Fruit fly (Drosophila melanogaster): Measurements from ENCODE around the gene CG17271.

The CG17271 gene

DNA sequence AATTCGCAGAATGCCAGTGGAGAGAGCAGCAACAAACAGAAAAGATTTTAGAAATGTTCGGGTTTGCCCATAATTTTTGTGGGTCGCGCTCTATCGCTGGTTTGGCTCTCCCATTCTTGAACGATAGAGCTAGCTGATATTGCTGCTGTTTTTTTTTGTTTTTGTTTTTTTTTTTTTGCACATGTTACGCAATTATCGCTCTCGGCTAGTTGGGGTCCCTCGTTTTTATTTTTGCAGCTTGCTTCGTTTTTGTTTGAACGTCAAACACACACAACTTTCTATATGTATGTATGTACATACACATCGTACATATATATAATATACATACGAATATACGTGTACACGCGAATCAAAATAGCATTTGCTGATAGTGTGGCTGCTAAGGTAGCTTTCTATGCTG is 31.2 kb downstream of the CG17271 start:
- no peak for TF ChIP-seq CTCF (optimal IDR thresholded peaks at IDR 0.05)
- no peak for TF ChIP-seq CG8478 (optimal IDR thresholded peaks at IDR 0.05)

DNA sequence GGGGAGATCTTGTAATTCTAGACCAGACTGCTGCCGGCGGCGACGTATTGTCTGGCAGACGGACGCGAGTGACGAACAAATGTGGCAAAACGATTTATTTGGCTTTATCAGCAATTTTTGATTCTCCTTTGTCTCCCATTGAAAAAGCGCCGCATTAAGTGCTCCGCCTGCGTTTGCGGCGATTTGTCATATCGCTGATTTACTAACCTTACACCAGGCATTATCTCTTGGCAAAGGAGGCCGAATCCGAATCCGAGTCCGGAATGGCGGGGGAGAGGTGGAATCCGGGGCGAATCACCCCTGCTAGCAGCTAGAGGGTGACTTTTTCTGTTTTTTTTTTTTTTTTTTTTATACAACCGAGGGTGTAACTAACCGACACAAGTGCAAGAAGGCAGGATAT is 33.1 kb downstream of the CG17271 start:
- TF ChIP-seq CTCF (optimal IDR thresholded peaks at IDR 0.05) = no peak
- TF ChIP-seq CG8478 (optimal IDR thresholded peaks at IDR 0.05) = no peak

DNA sequence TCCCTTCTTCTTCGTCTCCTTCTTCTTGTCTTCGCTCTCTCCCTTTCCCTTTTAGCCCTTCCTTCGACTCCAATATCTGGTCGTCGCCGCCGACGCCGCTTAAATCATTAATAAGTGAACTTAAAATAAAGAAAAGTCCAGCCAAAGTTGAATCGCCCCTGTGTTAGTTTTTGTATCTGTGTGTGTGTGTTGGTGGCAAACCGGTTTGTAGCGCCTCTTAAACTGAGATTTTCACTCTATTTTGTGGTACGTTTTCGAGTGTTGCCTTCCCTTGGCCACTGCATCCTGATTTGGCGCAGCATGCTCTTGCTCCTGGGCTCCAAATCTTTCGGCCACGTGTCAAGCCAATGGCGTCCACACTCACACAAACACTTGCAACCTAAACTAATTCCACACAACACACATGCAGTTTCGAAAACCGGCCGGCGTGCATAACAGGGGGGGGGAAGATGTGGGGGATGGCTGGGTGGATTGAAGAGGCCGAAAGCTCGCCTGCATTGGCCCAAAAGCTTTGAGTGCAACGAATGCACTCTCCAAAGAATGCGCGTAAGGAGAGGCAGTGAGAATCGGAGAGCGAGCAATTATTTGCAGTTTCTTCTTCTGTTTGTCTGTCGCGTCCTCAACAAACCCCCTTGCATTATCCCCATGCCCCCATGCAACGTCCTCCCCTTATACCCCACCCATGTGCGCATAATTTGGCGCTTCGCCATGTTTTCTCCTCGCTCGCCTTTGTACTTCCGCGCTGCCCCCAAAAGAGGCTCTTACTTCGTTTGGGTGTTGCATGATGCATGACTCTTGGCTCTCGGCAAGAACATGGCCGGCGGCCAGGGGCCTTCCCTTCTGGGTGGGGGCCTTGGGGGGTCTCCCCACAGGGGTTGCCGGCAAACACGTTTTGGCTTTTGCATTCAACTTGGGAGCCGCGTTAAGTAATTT is 36.9 kb downstream of the CG17271 start:
- TF ChIP-seq CG8478 (optimal IDR thresholded peaks at IDR 0.05) (no peak), CTCF (optimal IDR thresholded peaks at IDR 0.05) (no peak)

DNA sequence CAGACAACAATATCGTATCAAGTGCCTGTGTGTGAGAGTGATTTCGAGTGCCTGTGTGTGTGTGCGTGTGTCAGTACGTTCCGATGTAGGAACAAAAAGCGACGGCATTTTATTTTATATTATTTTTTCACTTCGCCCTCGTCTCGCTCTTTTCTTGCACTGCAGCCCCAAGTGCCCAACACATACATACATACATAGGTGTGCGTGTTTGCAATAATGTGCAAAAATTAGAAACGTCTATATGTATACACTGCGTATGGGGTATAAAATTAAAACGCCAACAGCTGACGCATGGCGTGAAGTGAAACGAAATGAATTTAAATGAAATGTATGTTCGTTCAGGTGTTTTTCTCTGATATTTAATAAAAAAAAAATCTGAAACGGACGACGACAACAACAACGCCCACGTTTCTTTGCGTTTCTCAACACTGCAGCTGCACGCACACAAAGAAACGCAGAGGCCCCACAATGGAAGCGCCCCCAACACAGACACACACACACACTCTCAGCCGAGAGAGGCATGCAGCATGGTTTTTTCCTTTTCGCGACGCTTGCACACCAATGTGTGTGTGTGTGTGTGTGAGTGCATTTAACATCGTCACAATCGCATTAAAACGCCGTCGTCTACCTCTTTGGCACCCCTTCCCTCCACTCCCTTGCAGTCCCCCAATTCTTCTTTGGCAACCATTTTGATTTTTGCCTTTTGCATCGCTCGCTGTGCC is 37.8 kb downstream of the CG17271 start:
- TF ChIP-seq CG8478 (optimal IDR thresholded peaks at IDR 0.05) = no peak
- TF ChIP-seq CTCF (optimal IDR thresholded peaks at IDR 0.05) = no peak

DNA sequence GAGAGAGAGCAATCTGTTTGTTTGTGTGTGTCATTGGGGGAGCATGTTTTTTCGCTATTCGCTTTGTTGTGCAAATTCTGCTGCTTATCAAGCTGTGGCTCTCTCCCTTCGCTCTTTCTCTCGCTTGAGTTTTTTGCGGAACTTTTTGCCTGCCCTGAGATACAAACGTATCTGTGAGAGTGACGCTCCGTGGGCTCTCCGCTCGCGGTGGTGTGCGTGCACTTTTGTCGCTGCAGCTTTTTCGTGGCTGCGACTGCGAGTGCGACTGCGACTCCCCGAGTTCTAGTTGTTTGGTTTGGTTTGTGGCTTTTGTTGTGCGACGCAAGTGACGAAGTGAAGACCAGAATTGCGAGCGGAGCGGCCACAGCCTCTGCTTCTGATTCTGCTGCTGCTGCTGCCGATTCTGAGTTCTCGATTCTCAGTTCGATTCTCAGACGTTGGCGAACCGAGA is 39.0 kb downstream of the CG17271 start:
- TF ChIP-seq CG8478 (optimal IDR thresholded peaks at IDR 0.05) = no peak
- TF ChIP-seq CTCF (optimal IDR thresholded peaks at IDR 0.05) = no peak

DNA sequence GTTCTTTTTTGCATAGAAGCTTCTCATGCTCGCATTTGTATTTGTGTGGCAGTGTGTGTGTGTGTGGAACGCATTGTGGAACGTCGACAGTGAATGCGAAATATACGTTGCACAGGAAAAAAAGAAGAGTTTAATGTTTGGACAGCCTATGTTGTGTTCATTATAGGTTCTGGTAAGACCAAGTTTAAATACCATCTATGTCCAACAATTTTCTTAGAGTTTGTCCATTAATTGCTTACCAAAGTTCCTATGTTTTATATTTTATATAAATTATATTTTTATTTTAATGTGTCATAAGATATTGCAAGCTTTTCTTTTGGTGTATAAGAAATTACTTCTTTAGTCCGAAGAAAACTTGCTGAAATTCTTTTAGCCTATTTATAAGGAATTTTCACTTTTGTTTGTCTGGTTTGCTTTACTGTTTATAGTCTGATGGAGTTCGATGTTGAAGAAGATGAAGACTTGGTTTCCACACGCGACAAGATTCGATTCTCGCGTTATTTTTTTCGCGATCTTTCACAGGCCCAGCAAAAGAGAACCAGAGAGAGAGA is 39.5 kb downstream of the CG17271 start:
- TF ChIP-seq CTCF (optimal IDR thresholded peaks at IDR 0.05) (no peak), CG8478 (optimal IDR thresholded peaks at IDR 0.05) (no peak)

DNA sequence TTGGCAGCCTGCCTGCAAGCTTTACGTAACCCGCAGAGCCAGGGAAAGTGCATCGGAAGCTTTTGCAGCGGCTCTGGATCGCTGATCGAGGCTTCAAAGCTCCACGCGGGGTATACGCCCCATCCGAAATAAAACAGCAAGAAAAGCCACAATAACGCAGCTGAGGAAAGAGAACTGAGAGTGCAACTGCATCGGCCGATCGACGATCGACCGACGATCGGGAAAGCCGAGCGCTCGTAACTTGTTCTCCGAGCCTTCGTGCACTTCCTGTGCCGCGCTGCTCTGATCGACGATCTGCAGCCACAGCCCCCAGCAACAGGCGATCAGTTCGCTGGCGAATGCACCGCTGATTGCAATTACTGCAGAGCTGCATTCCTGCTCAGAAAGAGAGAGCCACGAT is 41.7 kb downstream of the CG17271 start:
- TF ChIP-seq CTCF (optimal IDR thresholded peaks at IDR 0.05) (no peak), CG8478 (optimal IDR thresholded peaks at IDR 0.05) (no peak)

DNA sequence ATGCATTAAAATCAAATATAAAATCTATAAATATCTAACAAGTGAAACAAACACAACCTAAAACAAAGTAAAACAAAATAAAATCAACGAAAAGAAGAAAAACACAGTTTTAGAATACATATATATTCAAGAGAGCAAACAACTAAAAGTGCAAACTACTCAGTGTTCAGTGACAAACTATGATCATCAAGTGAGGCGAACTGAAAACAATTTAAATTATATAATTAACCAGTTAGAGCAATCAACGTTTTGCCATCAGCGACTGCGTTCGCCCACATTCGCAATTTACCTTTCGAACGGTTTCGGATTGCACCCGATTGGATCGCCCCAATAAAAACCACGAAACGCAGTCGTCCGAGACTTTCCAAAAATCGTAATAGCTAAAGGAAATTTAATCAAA is 42.1 kb downstream of the CG17271 start:
- TF ChIP-seq CG8478 (optimal IDR thresholded peaks at IDR 0.05) (no peak), CTCF (optimal IDR thresholded peaks at IDR 0.05) (no peak)

DNA sequence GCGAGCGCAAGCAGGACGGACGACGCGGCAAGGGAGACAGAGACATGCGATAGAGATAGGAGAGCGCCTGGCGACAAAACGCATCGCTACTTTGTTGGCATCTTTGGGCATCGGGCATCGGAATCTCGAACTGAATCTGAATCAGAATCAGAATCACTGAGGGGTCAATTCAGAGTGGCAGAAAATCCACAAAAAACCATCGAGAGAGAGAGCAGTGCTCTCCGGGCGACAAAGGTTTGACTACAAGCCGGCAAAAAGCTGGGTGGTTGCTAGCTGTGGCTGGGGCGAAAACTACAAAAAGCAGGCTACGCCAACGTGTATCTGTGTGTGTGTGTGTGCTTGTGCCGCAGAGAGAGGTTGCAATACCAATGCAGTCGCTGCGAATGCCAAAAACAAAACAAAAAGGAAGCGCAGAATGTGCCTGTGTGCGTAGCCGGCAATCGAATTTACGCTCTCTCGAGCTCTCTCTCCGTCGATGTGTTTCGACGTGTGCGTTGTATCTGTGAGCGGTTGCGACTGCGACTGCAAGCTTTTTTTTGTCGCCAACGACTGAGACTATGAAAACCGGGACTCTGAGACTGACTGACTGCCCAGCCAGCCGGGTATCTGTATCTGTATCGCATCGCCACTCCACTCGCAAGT is 43.2 kb downstream of the CG17271 start:
- TF ChIP-seq CG8478 (optimal IDR thresholded peaks at IDR 0.05) = no peak
- TF ChIP-seq CTCF (optimal IDR thresholded peaks at IDR 0.05) = no peak

DNA sequence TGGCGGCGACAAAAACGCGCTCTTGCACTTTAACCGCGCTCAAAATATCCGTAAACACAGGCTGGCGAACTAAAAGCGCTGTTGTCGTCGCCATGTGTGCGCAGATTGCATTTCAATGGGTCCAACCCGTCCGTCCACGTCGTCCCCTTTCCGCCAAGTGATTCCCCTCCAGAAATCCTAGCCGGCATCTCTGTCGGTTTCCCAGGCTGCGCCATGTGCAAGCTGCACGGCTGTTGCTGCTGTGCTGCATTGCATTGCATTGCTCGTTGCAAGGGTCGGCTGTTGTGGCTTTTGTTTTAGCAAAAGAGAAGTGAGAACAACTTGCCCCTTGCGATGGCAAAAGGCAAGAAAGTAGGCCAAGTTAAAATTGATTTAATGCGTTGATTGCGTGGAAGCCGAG is 47.5 kb downstream of the CG17271 start:
- TF ChIP-seq CG8478 (optimal IDR thresholded peaks at IDR 0.05) (no peak), CTCF (optimal IDR thresholded peaks at IDR 0.05) (no peak)

DNA sequence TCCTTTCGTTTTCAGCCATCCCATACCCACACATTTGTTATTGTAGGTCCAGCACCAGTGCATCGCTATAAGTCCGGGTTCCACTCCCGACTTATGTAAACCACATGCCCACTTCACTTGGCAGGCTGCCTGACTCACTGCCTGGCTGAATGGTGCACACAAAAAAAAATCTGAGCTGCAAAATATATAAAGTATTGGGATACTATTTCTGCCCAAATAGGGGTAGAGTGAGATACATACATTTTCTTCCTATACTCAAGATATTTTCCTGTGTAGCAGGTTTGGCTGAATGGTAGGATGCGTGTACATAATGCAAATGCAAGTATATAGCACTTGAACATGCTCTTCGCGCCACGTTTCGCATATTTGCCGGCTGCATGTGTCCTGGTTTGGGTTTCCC is 48.5 kb downstream of the CG17271 start:
- TF ChIP-seq CTCF (optimal IDR thresholded peaks at IDR 0.05) = no peak
- TF ChIP-seq CG8478 (optimal IDR thresholded peaks at IDR 0.05) = no peak

DNA sequence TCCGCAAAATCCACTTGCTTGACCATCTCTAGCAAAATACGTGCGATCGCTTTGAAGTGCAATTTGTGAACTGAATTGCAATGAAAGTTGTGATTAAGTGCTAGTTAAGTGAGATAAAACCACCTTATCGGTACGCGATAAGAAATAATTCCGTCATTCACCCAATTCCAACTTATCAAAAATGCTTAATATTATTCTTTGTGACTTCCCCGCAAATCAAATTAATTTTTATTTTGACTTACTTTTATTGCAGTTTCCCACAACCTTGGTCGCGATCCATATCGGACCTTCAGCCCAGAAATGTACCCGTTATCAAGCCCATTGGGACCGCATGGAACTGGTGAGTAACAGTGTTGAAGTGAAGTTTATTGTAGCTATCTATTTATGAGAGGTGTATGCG is 49.1 kb downstream of the CG17271 start, which contains the start of gene Takl1:
Takl1 (minus strand) TSS at position 59 of the 400 bp plus-strand sequence.
- TF ChIP-seq CTCF (optimal IDR thresholded peaks at IDR 0.05) = no peak
- no peak for TF ChIP-seq CG8478 (optimal IDR thresholded peaks at IDR 0.05)
